Worm (Caenorhabditis elegans) whole organism, midembryonic: Measurements from ENCODE around the gene fbxc-58.

Experiments used
- T22C8.4 ChIP-seq: fragments of 200-800 bp; sonication (Bioruptor generic); IDR thresholded peaks from 2 replicates; pipeline ENCODE4 v1.3.6; 2022; ENCODE audit warnings: missing genetic modification characterization, missing compliant biosample characterization
- cog-1 ChIP-seq: sonication (generic microtip); optimal IDR thresholded peaks from 2 replicates; lab custom pipeline; 2016; ENCODE audit warnings: missing genetic modification characterization, missing compliant biosample characterization
- flt-1 ChIP-seq: fragments of 200-800 bp; sonication (Bioruptor generic); IDR thresholded peaks from 2 replicates; pipeline ENCODE4 v1.3.6; 2022; ENCODE audit warnings: missing genetic modification characterization, missing compliant biosample characterization
- klf-2 ChIP-seq: fragments of 200-800 bp; sonication (Bioruptor generic); conservative IDR thresholded peaks from 2 replicates; pipeline ENCODE4 v1.3.6; 2022; ENCODE audit warnings: missing genetic modification reagents, missing genetic modification characterization, missing compliant biosample characterization
- med-1 ChIP-seq: sonication (generic microtip); optimal IDR thresholded peaks from 2 replicates; lab custom pipeline; 2017; ENCODE audit warnings: missing genetic modification characterization, mild to moderate bottlenecking, missing compliant biosample characterization, antibody characterized with exemption, missing genetic modification reagents; ENCODE audit not compliant: insufficient read depth
- ref-1 ChIP-seq: fragments of 200-800 bp; sonication (Bioruptor generic); conservative IDR thresholded peaks from 2 replicates; pipeline ENCODE4 v1.3.6; 2022; ENCODE audit warnings: missing genetic modification reagents, missing genetic modification characterization, missing compliant biosample characterization
- tab-1 ChIP-seq: fragments of 200-800 bp; sonication (Bioruptor generic); IDR thresholded peaks from 2 replicates; pipeline ENCODE4 v1.3.6; 2022; ENCODE audit warnings: missing genetic modification characterization, missing compliant biosample characterization
- ztf-23 ChIP-seq: fragments of 200-800 bp; sonication (Bioruptor generic); IDR thresholded peaks from 2 replicates; pipeline ENCODE4 v1.3.6; 2022; ENCODE audit warnings: missing genetic modification reagents, missing genetic modification characterization, missing compliant biosample characterization
- ztf-29 ChIP-seq: fragments of 200-800 bp; sonication (Bioruptor generic); IDR thresholded peaks from 2 replicates; pipeline ENCODE4 v1.3.6; 2022; ENCODE audit warnings: missing genetic modification reagents, missing genetic modification characterization, missing compliant biosample characterization

fbxc-58 gene

DNA sequence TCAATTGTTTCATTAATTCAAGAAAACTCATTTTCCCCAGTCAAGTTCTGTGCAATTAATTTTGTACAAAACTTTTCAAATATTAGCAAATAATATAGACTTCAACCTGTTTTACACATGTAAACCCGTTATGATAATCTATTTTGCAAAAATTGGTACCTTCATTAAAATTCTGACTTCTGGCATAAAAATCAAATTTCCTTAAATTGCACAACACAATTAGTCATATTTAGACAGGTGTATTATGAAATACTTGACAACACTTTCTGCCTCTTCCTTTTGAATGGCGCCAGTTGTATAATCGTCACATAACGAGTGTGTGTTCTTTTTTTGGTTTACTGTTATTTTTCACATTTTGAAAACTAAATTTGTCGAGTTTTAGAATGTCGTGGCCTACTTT is at the start of gene fbxc-58:
fbxc-58 (plus strand) TSS at position 383 of the 400 bp plus-strand sequence.
- TF ChIP-seq ztf-23 (GFP tag; lab: Robert Waterston, UW) (no peak), ztf-29 (GFP tag; lab: Robert Waterston, UW) (no peak), cog-1 (tag; lab: Kevin White, UChicago) (no peak), med-1 (GFP tag; lab: Kevin White, UChicago) (no peak), ref-1 (GFP tag; lab: Robert Waterston, UW) (no peak), flt-1 (GFP tag; lab: Robert Waterston, UW) (no peak), tab-1 (GFP tag; lab: Robert Waterston, UW) (no peak), klf-2 (GFP tag; lab: Robert Waterston, UW) (no peak), T22C8.4 (no peak)

DNA sequence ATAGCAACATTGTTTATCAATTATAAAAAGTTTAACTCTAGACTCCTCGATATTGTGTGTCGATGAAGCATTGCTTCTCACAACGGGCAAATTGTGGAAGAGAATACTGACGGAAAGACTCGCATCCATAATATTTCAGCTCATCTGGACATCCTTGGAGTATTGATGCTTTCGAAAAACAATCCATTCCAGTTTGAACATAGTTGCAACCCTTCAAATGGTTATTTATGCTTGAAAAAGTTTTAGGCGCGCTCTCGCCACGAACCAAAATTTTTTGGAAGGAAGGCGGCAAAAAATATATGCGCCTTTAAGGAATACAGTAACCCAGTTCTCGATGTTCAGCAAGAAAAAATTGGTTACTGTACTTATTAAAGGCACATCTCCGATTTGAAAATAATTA is 48.8 kb upstream of the fbxc-58 start:
- no peak for TF ChIP-seq cog-1 (tag; lab: Kevin White, UChicago)
- no peak for TF ChIP-seq med-1 (GFP tag; lab: Kevin White, UChicago)
- TF ChIP-seq ref-1 (GFP tag; lab: Robert Waterston, UW): no peak
- TF ChIP-seq flt-1 (GFP tag; lab: Robert Waterston, UW): no peak

DNA sequence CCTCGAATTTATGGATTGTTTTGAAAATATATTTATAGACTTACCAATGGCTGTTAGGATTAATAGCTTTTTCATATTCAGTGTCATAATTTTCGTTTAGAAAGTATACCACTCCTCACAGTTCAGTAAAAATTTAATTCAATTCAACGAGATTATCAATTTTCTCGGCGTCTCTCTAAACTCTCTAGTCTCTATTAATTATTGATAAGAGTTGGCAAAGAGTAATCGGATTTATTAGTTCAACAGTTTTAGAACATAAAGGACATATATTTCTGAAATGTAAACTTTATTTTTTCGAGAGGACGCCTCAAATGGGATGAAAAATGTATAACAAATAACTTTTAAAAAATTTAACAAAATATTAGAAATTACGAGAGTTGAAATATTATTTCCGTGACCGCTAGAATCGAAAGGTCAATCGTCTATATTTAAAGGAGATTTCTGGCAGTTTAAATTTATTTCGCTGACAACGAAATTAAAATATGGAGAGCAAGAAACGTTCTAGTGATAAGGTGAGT is 47.3 kb upstream of the fbxc-58 start, which contains the start of the genes nspg-11 and F49C12.15:
nspg-11 (minus strand) TSS at position 101 of the 518 bp plus-strand sequence.
F49C12.15 (plus strand) TSS at position 468 of the 518 bp plus-strand sequence.
- TF ChIP-seq klf-2 (GFP tag; lab: Robert Waterston, UW) (no peak), ref-1 (GFP tag; lab: Robert Waterston, UW) (no peak), ztf-29 (GFP tag; lab: Robert Waterston, UW) (no peak), med-1 (GFP tag; lab: Kevin White, UChicago) (no peak), T22C8.4 (no peak), cog-1 (tag; lab: Kevin White, UChicago) (no peak), tab-1 (GFP tag; lab: Robert Waterston, UW) (no peak), ztf-23 (GFP tag; lab: Robert Waterston, UW) (no peak), flt-1 (GFP tag; lab: Robert Waterston, UW) (no peak)

DNA sequence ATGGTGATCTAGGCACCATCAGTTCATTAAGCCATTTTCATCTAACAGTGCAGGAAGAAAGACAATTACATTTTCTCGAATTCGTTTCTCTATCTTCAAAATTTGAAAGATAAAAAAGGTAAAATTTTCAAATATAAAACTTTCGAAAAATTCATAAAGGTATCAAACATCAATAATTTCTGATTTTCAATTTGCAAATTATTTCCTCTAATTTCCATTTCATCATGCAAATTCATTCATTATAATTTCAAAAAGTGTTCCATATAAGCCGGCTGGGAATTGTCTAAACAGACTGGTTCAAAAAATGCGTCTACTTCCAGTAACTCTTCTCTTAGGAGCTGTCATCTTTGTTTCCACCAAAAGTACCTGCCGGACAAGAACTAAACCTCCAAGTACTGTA is 43.6 kb upstream of the fbxc-58 start, which contains the start of gene clec-183:
clec-183 (plus strand) TSS at position 301 of the 400 bp plus-strand sequence.
- TF ChIP-seq klf-2 (GFP tag; lab: Robert Waterston, UW): no peak
- no peak for TF ChIP-seq med-1 (GFP tag; lab: Kevin White, UChicago)
- no peak for TF ChIP-seq T22C8.4
- TF ChIP-seq ztf-29 (GFP tag; lab: Robert Waterston, UW): no peak
- TF ChIP-seq ztf-23 (GFP tag; lab: Robert Waterston, UW): no peak
- no peak for TF ChIP-seq flt-1 (GFP tag; lab: Robert Waterston, UW)
- TF ChIP-seq ref-1 (GFP tag; lab: Robert Waterston, UW): no peak
- TF ChIP-seq cog-1 (tag; lab: Kevin White, UChicago): no peak
- TF ChIP-seq tab-1 (GFP tag; lab: Robert Waterston, UW): no peak

DNA sequence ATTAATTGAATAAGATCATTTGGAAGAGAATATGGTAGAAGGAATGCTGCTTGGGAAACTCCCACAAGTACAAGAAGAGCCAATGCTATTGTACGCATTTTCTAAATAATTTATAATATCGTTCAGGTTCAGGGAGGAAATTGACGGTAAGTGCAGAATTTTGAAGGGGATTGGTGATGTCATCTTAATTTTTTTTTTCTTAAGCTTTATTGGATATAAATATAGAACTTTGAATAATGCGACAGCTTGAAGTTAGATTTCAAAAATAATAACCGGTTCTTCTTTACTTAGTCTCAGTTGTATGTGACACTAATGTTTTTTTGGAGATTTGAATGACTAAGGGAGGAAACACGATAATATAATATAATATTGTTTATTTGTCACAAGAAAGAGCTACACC is 40.6 kb upstream of the fbxc-58 start, which contains the start of gene nspg-7.1:
nspg-7.1 (minus strand) TSS at position 101 of the 400 bp plus-strand sequence.
- TF ChIP-seq flt-1 (GFP tag; lab: Robert Waterston, UW): no peak
- TF ChIP-seq cog-1 (tag; lab: Kevin White, UChicago): no peak

DNA sequence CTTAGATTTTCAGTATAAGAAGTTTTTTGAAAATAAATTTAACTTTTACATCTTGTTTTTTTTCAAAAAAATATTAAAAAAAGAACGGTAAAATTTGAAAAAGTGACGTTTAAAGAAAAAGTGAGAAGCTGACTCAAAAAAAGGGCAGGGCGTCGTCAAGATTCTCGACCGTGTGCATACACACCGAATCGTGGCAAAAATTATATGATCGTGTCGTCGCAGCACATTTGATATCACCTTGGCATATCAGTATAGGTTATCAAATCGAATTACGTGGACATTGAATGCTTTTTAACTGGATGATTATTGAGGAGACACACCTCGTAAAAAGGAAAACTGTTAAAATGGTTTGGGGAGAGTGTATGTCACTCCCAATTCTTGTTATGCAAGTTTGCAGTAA is 38.3 kb upstream of the fbxc-58 start:
- TF ChIP-seq med-1 (GFP tag; lab: Kevin White, UChicago) (no peak), ref-1 (GFP tag; lab: Robert Waterston, UW) (no peak), cog-1 (tag; lab: Kevin White, UChicago) (no peak), T22C8.4 (no peak), flt-1 (GFP tag; lab: Robert Waterston, UW) (no peak), ztf-29 (GFP tag; lab: Robert Waterston, UW) (no peak), ztf-23 (GFP tag; lab: Robert Waterston, UW) (no peak), tab-1 (GFP tag; lab: Robert Waterston, UW) (no peak), klf-2 (GFP tag; lab: Robert Waterston, UW) (no peak)

DNA sequence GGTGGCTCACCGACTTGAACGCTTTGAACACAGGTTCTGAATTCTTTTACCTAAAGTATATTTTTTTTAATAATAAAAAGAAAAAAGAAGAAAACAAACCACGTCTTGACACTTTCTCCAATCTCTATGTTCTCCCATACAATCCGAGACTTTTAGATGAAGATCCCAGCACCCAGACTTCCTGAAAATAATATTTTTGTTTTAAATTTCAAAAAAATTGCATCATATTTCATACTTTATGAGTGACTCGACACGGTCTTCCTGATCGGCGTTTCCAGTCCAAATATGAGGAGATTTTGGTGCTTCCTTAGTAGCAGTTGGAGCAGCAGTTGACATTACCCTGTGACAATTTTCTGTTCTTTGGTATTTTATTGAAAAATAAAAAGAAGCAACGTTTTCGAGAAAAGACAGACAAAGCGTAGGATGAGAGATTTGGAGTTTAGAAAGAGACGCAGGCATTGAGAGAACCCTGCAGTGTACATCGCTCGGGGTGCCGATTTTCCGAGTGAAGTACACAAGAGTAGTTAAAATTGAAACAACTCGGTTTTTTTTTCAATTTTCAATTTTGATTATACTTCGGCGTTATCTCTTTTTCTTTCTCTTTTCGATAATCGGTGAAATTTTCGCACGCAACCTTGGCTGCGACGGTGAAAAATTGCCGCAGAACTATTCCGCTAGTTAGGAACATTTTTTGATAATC is 35.6 kb upstream of the fbxc-58 start, which contains the start of the genes coa-4 and T20D3.14:
coa-4 (minus strand) TSS at position 51 of the 700 bp plus-strand sequence.
T20D3.14 (minus strand) TSS at position 358 of the 700 bp plus-strand sequence.
- TF ChIP-seq ztf-29 (GFP tag; lab: Robert Waterston, UW) (no peak), med-1 (GFP tag; lab: Kevin White, UChicago) (no peak), tab-1 (GFP tag; lab: Robert Waterston, UW) (no peak), cog-1 (tag; lab: Kevin White, UChicago) (no peak), ztf-23 (GFP tag; lab: Robert Waterston, UW) (no peak), klf-2 (GFP tag; lab: Robert Waterston, UW) (no peak), T22C8.4 (no peak), ref-1 (GFP tag; lab: Robert Waterston, UW) (no peak), flt-1 (GFP tag; lab: Robert Waterston, UW) (no peak)

DNA sequence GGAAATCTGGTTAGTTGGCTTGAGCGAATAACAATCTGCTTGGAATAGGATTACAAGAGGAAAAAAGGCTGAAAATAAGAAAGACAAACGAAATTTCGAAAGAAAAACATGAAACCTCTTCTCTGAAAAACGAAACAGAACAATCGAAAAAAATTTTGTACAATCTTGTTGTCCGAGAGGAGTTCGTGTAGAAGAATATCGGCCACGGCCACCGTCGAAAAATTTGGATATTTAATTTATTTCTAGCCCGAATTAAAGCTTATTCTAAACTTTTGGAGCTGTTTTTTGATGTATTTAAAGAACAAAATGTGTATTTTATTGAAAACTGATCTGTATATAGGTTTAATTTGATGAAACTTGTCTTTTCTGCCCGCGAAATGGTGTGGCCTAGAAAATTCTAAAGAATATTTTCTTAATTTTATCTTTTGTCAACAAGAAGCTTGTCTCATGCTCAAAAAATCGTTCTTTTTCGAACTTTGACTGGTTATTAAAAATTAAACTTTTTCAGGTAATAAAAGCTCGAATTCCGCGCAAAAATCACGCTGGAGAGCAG is 34.7 kb upstream of the fbxc-58 start, which contains the start of gene T20D3.5:
T20D3.5 (plus strand) TSS at position 503 of the 553 bp plus-strand sequence.
- TF ChIP-seq cog-1 (tag; lab: Kevin White, UChicago) (no peak), ztf-29 (GFP tag; lab: Robert Waterston, UW) (no peak), ref-1 (GFP tag; lab: Robert Waterston, UW) (no peak), tab-1 (GFP tag; lab: Robert Waterston, UW) (no peak), T22C8.4 (no peak), ztf-23 (GFP tag; lab: Robert Waterston, UW) (no peak), med-1 (GFP tag; lab: Kevin White, UChicago) (no peak), klf-2 (GFP tag; lab: Robert Waterston, UW) (no peak), flt-1 (GFP tag; lab: Robert Waterston, UW) (no peak)
